Fruit fly (Drosophila melanogaster) whole organism, pupa: ENCODE data around the gene CG33703.

Source experiments
- CG10348 ChIP-seq: fragments of 200-800 bp; sonication (Bioruptor generic); IDR thresholded peaks from 2 replicates; pipeline ENCODE4 v1.3.6; 2022; ENCODE audit warnings: missing biosample characterization, missing genetic modification characterization
- CG12605 ChIP-seq: fragments of 200-800 bp; sonication (Bioruptor generic); IDR thresholded peaks from 2 replicates; pipeline ENCODE4 v1.3.6; 2022; ENCODE audit warnings: missing biosample characterization, missing genetic modification characterization
- CG13204 ChIP-seq: fragments of 200-800 bp; sonication (Bioruptor generic); optimal IDR thresholded peaks from 2 replicates; lab custom pipeline; 2018; ENCODE audit warnings: missing biosample characterization, mild to moderate bottlenecking, missing genetic modification characterization, moderate library complexity
- CG14655 ChIP-seq: fragments of 200-800 bp; sonication (Bioruptor generic); optimal IDR thresholded peaks from 3 replicates; lab custom pipeline; 2017; ENCODE audit warnings: mild to moderate bottlenecking, missing biosample characterization, missing genetic modification reagents, missing genetic modification characterization
- CG15710 ChIP-seq: fragments of 200-800 bp; sonication (Bioruptor generic); optimal IDR thresholded peaks from 2 replicates; lab custom pipeline; 2018; ENCODE audit warnings: missing biosample characterization, mild to moderate bottlenecking, missing genetic modification characterization, moderate library complexity
- CG17806 ChIP-seq: fragments of 200-800 bp; sonication (Bioruptor generic); optimal IDR thresholded peaks from 2 replicates; lab custom pipeline; 2018; ENCODE audit warnings: missing biosample characterization, mild to moderate bottlenecking, missing genetic modification characterization, moderate library complexity
- CG32121 ChIP-seq: fragments of 200-800 bp; sonication (Bioruptor generic); IDR thresholded peaks from 2 replicates; pipeline ENCODE4 v1.3.6; 2022; ENCODE audit warnings: missing biosample characterization, missing genetic modification characterization
- CG34367 ChIP-seq: fragments of 200-800 bp; sonication (Bioruptor generic); optimal IDR thresholded peaks from 2 replicates; lab custom pipeline; 2018; ENCODE audit warnings: missing biosample characterization, mild to moderate bottlenecking, missing genetic modification characterization
- CG4496 ChIP-seq: fragments of 200-800 bp; sonication (Bioruptor generic); IDR thresholded peaks from 3 replicates; pipeline ENCODE4 v1.3.6; 2022; ENCODE audit warnings: missing biosample characterization, missing genetic modification characterization
- CG8159 ChIP-seq: fragments of 200-800 bp; sonication (Bioruptor generic); optimal IDR thresholded peaks from 3 replicates; lab custom pipeline; 2018; ENCODE audit warnings: missing biosample characterization, mild to moderate bottlenecking, missing genetic modification characterization, moderate library complexity
- CG8301 ChIP-seq: fragments of 200-800 bp; sonication (Bioruptor generic); optimal IDR thresholded peaks from 2 replicates; lab custom pipeline; 2018; ENCODE audit warnings: missing biosample characterization, mild to moderate bottlenecking, missing genetic modification characterization
- CG9948 ChIP-seq: fragments of 200-800 bp; sonication (Bioruptor generic); optimal IDR thresholded peaks from 2 replicates; lab custom pipeline; 2018; ENCODE audit warnings: missing biosample characterization, mild to moderate bottlenecking, missing genetic modification characterization, moderate library complexity
- D1 ChIP-seq: fragments of 200-800 bp; sonication (Bioruptor generic); optimal IDR thresholded peaks from 2 replicates; lab custom pipeline; 2018; ENCODE audit warnings: missing biosample characterization, mild to moderate bottlenecking, missing genetic modification characterization, moderate library complexity
- EcR ChIP-seq: fragments of 200-800 bp; sonication (Bioruptor generic); optimal IDR thresholded peaks from 3 replicates; lab custom pipeline; 2019; ENCODE audit warnings: missing biosample characterization, missing genetic modification characterization, mild to moderate bottlenecking, moderate library complexity, missing genetic modification reagents
- Ets98B ChIP-seq: fragments of 200-800 bp; sonication (Bioruptor generic); IDR thresholded peaks from 2 replicates; pipeline ENCODE4 v1.3.6; 2022; ENCODE audit warnings: missing biosample characterization, missing genetic modification characterization
- Pif1A ChIP-seq: fragments of 200-800 bp; sonication (Bioruptor generic); optimal IDR thresholded peaks from 3 replicates; lab custom pipeline; 2016; ENCODE audit warnings: missing biosample characterization, missing genetic modification characterization
- Pif1B ChIP-seq: fragments of 200-800 bp; sonication (Bioruptor generic); optimal IDR thresholded peaks from 3 replicates; lab custom pipeline; 2016; ENCODE audit warnings: missing biosample characterization, missing genetic modification characterization
- Snoo ChIP-seq: fragments of 200-800 bp; sonication (Bioruptor generic); optimal IDR thresholded peaks from 3 replicates; lab custom pipeline; 2017; ENCODE audit warnings: missing biosample characterization, mild to moderate bottlenecking, missing genetic modification characterization, inconsistent platforms
- fd96Ca ChIP-seq: fragments of 200-800 bp; sonication (Bioruptor generic); IDR thresholded peaks from 3 replicates; pipeline ENCODE4 v1.3.6; 2022; ENCODE audit warnings: missing biosample characterization, missing genetic modification characterization
- rn ChIP-seq: fragments of 200-800 bp; sonication (Bioruptor generic); IDR thresholded peaks from 2 replicates; pipeline ENCODE4 v1.3.6; 2022; ENCODE audit warnings: missing biosample characterization, missing genetic modification characterization

The CG33703 gene

DNA sequence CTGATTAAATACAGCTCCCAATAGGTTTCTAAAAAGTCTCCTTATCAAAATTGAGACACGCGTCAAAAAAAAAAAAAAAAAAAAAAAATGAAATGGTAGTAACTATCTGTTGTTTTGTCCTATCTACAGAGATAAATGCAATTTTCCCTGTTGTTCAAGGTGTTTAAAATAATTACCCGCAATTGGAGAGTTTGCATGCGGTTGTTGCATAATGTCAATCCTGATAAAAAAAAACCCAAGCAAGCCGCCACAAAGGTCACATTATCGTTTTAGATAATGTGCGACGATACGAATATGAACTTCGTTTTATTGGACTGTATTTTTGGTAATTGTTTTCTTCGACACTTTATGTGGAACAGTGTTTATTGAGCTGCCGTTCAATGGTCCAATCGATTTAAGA lies 9.6 kb downstream of the CG33703 start:
- TF ChIP-seq CG12605 = no peak
- no peak for TF ChIP-seq CG17806 (tag; lab: Kevin White, UChicago)
- TF ChIP-seq CG8301 (tag; lab: Kevin White, UChicago) = no peak
- TF ChIP-seq Pif1A (GFP tag; lab: Kevin White, UChicago) = no peak
- TF ChIP-seq CG10348 (GFP tag; lab: Robert Waterston, UW) = no peak
- no peak for TF ChIP-seq rn (GFP tag; lab: Robert Waterston, UW)
- TF ChIP-seq, all 21 proteins: peak for 0

DNA sequence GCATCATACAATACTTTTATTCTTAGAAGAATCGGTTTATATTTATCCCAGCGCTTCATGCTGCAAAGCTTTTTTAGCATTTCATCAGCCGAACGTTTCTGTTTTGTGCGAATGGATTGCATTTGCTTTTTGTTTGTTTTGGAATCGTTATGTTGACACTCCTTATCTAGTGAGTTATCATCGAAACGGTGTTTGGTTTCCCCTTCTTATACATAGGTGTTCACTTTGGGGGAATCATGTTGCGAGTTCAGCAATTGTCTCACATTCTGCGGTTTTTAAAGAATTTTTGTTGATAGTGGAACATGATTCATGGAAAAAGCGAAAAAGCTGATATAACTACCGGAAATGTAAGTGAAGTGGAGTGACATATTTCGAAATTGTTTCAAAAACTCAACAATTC lies 10.2 kb downstream of the CG33703 start:
- TF ChIP-seq Pif1B (no peak), CG15710 (tag; lab: Kevin White, UChicago) (no peak), CG17806 (tag; lab: Kevin White, UChicago) (no peak), CG8159 (tag; lab: Kevin White, UChicago) (no peak), Ets98B (no peak), CG12605 (no peak), CG4496 (GFP tag; lab: Robert Waterston, UW) (no peak), CG32121 (GFP tag; lab: Robert Waterston, UW) (no peak), rn (GFP tag; lab: Robert Waterston, UW) (no peak), CG34367 (tag; lab: Kevin White, UChicago) (no peak), CG13204 (GFP tag; lab: Kevin White, UChicago) (no peak), CG14655 (no peak), D1 (tag; lab: Kevin White, UChicago) (no peak), Snoo (tag; lab: Kevin White, UChicago) (no peak), CG9948 (tag; lab: Kevin White, UChicago) (no peak), EcR (GFP tag; lab: Kevin White, UChicago) (no peak)

DNA sequence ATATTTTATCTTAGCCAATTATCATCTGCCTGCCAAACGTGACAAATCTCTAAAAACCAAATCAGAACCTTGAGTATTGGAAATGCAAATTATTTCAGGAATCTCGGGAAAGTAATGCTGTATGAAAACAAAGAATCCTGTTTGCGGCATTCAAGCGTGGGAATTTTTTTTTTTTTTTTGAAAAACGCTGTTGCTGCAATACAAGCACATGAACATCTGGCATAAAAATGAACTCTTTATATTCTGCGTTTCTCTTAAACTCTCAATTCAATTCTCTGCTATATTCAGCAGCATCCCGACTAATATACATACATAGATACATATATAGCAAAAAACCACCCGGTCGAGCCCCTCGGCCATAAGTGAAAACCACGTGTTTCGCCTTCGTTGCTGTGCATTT lies 11.2 kb downstream of the CG33703 start:
- TF ChIP-seq Pif1B = no peak
- TF ChIP-seq CG17806 (tag; lab: Kevin White, UChicago) = no peak
- TF ChIP-seq CG12605 = no peak
- TF ChIP-seq CG4496 (GFP tag; lab: Robert Waterston, UW) = no peak
- TF ChIP-seq D1 (tag; lab: Kevin White, UChicago) = no peak
- TF ChIP-seq, all 21 proteins: peak for 0

DNA sequence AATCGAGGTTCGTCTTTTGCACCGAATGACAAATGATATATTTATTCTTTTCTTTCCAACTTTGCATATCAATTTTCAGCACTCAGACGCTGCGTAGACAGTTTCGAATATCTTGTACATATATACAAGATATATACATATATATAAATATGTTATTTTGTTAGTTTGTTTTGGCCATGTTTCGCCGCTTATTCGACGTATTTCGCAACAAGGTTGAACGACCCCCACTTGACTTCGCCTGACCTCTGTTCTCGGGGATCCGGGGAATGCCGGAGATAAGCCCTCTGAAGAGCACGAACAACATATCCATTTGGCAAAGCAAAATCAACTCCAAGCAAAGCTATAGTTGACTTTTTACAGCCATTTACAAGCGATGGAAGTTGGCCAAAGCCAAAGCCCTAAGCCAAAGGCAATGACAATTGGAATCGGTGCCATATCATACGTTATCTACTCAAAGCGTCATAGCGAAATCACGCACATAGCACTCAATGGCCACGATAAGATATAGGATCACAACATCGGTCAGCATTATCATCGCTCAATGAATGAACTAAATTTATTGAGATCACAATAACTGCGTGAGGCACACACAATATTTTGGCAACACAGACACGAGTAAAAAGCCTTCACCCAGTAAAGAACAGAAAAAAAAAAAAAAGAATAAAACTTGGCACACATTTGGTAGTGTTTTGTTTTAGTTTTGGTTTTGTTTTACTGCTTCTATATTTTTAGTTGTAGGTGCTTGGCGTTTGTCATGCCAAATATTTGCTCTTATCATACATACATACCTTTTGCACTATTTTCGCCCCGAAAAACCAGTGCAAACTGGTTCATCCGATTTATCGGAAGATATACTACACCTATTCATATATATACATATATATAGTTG lies 12.3 kb downstream of the CG33703 start:
- TF ChIP-seq EcR (GFP tag; lab: Kevin White, UChicago) (peak; percentile 74), CG13204 (GFP tag; lab: Kevin White, UChicago) (no peak), CG17806 (tag; lab: Kevin White, UChicago) (no peak), CG8301 (tag; lab: Kevin White, UChicago) (no peak), rn (GFP tag; lab: Robert Waterston, UW) (no peak)
- TF ChIP-seq, all 21 proteins: peak for 1

DNA sequence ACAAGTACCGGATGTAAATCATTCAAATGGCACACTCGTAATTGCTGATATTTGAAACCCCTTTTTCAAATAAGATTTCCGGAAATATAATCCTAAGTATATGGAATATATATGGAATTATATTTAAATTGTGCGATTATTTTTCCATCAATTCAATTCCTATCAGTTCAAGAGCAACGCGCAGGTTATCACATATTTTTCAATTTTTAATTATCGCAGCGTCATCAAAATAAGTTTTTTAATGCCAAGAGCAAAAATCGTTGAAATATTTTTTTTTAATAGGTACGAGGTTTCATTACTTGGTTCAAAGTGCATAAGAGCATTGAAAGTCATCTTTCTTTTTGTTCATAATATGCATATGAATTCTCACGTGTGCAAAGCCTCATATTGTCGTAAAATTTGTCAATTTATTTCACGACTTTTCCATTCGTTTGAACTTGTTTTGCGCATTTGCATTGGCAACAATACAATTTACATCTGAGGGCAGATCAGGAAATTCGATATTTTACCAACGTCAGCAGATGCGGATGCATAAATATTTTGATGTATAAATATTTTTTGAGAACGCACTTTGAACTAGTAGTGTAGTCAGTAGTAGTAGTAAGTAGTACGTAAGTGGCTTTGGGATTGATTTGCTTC lies 14.4 kb downstream of the CG33703 start:
- TF ChIP-seq CG10348 (GFP tag; lab: Robert Waterston, UW) (no peak), rn (GFP tag; lab: Robert Waterston, UW) (no peak), CG8301 (tag; lab: Kevin White, UChicago) (no peak), CG14655 (no peak), Snoo (tag; lab: Kevin White, UChicago) (no peak), CG12605 (no peak), D1 (tag; lab: Kevin White, UChicago) (no peak), CG4496 (GFP tag; lab: Robert Waterston, UW) (no peak), CG17806 (tag; lab: Kevin White, UChicago) (no peak), CG13204 (GFP tag; lab: Kevin White, UChicago) (no peak), CG9948 (tag; lab: Kevin White, UChicago) (no peak), Pif1B (no peak), CG8159 (tag; lab: Kevin White, UChicago) (no peak), CG34367 (tag; lab: Kevin White, UChicago) (no peak), fd96Ca (GFP tag; lab: Robert Waterston, UW) (no peak), CG32121 (GFP tag; lab: Robert Waterston, UW) (no peak), Ets98B (no peak)

DNA sequence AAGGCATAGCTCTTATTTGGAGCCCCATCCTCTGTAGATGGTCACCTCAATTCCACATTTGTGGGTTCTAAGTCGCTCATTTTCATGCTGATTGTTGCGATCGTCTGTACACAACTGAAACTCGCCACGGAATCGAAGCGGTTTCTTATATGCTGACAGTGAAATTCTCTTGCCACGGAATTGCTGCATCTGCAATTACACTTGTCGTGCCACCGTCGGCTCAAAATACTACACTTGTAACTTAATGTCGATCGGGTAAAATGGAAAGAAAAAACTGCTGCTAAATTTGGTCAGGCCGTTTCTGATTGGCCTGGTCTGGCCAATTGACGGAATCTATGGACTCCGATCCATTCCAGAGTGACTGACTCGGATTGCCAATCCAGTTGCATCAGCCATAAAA lies 15.2 kb downstream of the CG33703 start:
- no peak for TF ChIP-seq CG13204 (GFP tag; lab: Kevin White, UChicago)
- no peak for TF ChIP-seq Pif1B
- no peak for TF ChIP-seq fd96Ca (GFP tag; lab: Robert Waterston, UW)
- no peak for TF ChIP-seq CG34367 (tag; lab: Kevin White, UChicago)
- TF ChIP-seq CG4496 (GFP tag; lab: Robert Waterston, UW) = no peak
- no peak for TF ChIP-seq CG15710 (tag; lab: Kevin White, UChicago)
- no peak for TF ChIP-seq CG8159 (tag; lab: Kevin White, UChicago)
- TF ChIP-seq CG17806 (tag; lab: Kevin White, UChicago) = no peak
- TF ChIP-seq CG10348 (GFP tag; lab: Robert Waterston, UW) = no peak
